Fruit fly (Drosophila melanogaster) whole organism, prepupa: ENCODE data around the gene CG43736.
A peak's percentile ranks its signal among the peaks of the same experiment; 100 is the strongest.

ENCODE experiments used
- Blimp-1 ChIP-seq: fragments of 200-800 bp; sonication (Bioruptor generic); optimal IDR thresholded peaks from 3 replicates; lab custom pipeline; 2017; ENCODE audit warnings: missing biosample characterization, missing genetic modification characterization, mild to moderate bottlenecking, moderate library complexity, missing genetic modification reagents
- CG10631 ChIP-seq: fragments of 200-800 bp; sonication (Bioruptor generic); optimal IDR thresholded peaks from 2 replicates; lab custom pipeline; 2016; ENCODE audit warnings: missing biosample characterization, missing genetic modification characterization
- CG10669 ChIP-seq: fragments of 200-800 bp; sonication (Bioruptor generic); optimal IDR thresholded peaks from 3 replicates; lab custom pipeline; 2018; ENCODE audit warnings: missing biosample characterization, mild to moderate bottlenecking, missing genetic modification characterization, moderate library complexity
- CG11294 ChIP-seq: fragments of 200-800 bp; sonication (Bioruptor generic); IDR thresholded peaks from 2 replicates; pipeline ENCODE4 v1.3.6; 2022; ENCODE audit warnings: missing biosample characterization, missing genetic modification characterization
- CG11902 ChIP-seq: fragments of 200-800 bp; sonication (Bioruptor generic); optimal IDR thresholded peaks from 3 replicates; lab custom pipeline; 2016; ENCODE audit warnings: missing biosample characterization, missing genetic modification characterization
- CG15336 ChIP-seq: fragments of 200-800 bp; sonication (Bioruptor generic); IDR thresholded peaks from 2 replicates; pipeline ENCODE4 v1.3.6; 2022; ENCODE audit warnings: missing biosample characterization, missing genetic modification characterization
- CG1621 ChIP-seq: fragments of 200-800 bp; sonication (Bioruptor generic); optimal IDR thresholded peaks from 3 replicates; lab custom pipeline; 2018; ENCODE audit warnings: missing biosample characterization, mild to moderate bottlenecking, missing genetic modification characterization
- CG3032 ChIP-seq: fragments of 200-800 bp; optimal IDR thresholded peaks from 2 replicates; lab custom pipeline; 2019; ENCODE audit warnings: missing biosample characterization, mild to moderate bottlenecking, missing genetic modification characterization, moderate library complexity
- CG31627 ChIP-seq: fragments of 200-800 bp; sonication (Bioruptor generic); optimal IDR thresholded peaks from 3 replicates; lab custom pipeline; 2016; ENCODE audit warnings: missing biosample characterization, missing genetic modification characterization
- CG6276 ChIP-seq: fragments of 200-800 bp; sonication (Bioruptor generic); optimal IDR thresholded peaks from 2 replicates; lab custom pipeline; 2017; ENCODE audit warnings: missing biosample characterization, mild to moderate bottlenecking, missing genetic modification characterization
- CG6792 ChIP-seq: fragments of 200-800 bp; sonication (Bioruptor generic); optimal IDR thresholded peaks from 3 replicates; lab custom pipeline; 2016; ENCODE audit warnings: missing biosample characterization, missing genetic modification characterization
- CG6808 ChIP-seq: fragments of 200-800 bp; sonication (Bioruptor generic); optimal IDR thresholded peaks from 3 replicates; lab custom pipeline; 2017; ENCODE audit warnings: missing biosample characterization, missing genetic modification characterization, mild to moderate bottlenecking, moderate library complexity, missing genetic modification reagents
- CG6854 ChIP-seq: fragments of 200-800 bp; sonication (Bioruptor generic); optimal IDR thresholded peaks from 2 replicates; lab custom pipeline; 2017; ENCODE audit warnings: missing biosample characterization, mild to moderate bottlenecking, missing genetic modification characterization
- CG7368 ChIP-seq: fragments of 200-800 bp; sonication (Bioruptor generic); optimal IDR thresholded peaks from 3 replicates; lab custom pipeline; 2016; ENCODE audit warnings: missing biosample characterization, missing genetic modification characterization
- CG8319 ChIP-seq: fragments of 200-800 bp; sonication (Bioruptor generic); optimal IDR thresholded peaks from 3 replicates; lab custom pipeline; 2016; ENCODE audit warnings: missing biosample characterization, missing genetic modification characterization
- CG8632 ChIP-seq: fragments of 200-800 bp; sonication (Bioruptor generic); optimal IDR thresholded peaks from 3 replicates; lab custom pipeline; 2016; ENCODE audit warnings: missing biosample characterization, missing genetic modification characterization
- CG9139 ChIP-seq: fragments of 200-800 bp; sonication (Bioruptor generic); optimal IDR thresholded peaks from 3 replicates; lab custom pipeline; 2017; ENCODE audit warnings: missing biosample characterization, mild to moderate bottlenecking, missing genetic modification characterization
- Eip78C ChIP-seq: fragments of 200-800 bp; sonication (Bioruptor generic); peaks from one replicate; lab custom pipeline; 2016; ENCODE audit warnings: missing biosample characterization, missing genetic modification characterization
- Eip93F ChIP-seq: fragments of 200-800 bp; sonication (Bioruptor generic); optimal IDR thresholded peaks from 2 replicates; lab custom pipeline; 2016; ENCODE audit warnings: missing biosample characterization, mild to moderate bottlenecking, missing genetic modification characterization
- Ets21C ChIP-seq: fragments of 200-800 bp; sonication (Bioruptor generic); optimal IDR thresholded peaks from 3 replicates; lab custom pipeline; 2016; ENCODE audit warnings: missing biosample characterization, missing genetic modification characterization
- Ets96B ChIP-seq: fragments of 200-800 bp; optimal IDR thresholded peaks from 2 replicates; lab custom pipeline; 2019; ENCODE audit warnings: missing biosample characterization, mild to moderate bottlenecking, missing genetic modification characterization, moderate library complexity
- Gug ChIP-seq: fragments of 200-800 bp; sonication (Bioruptor generic); IDR thresholded peaks from 2 replicates; pipeline ENCODE4 v1.3.6; 2022; ENCODE audit warnings: missing biosample characterization, missing genetic modification characterization
- Hr38 ChIP-seq: sonication (Bioruptor generic); optimal IDR thresholded peaks from 2 replicates; lab custom pipeline; 2016; ENCODE audit warnings: missing biosample characterization, missing genetic modification characterization
- Hr39 ChIP-seq: fragments of 200-800 bp; sonication (Bioruptor generic); optimal IDR thresholded peaks from 2 replicates; lab custom pipeline; 2016; ENCODE audit warnings: missing biosample characterization, missing genetic modification characterization
- Hr4 ChIP-seq: fragments of 200-800 bp; sonication (Bioruptor generic); optimal IDR thresholded peaks from 3 replicates; lab custom pipeline; 2016; ENCODE audit warnings: missing biosample characterization, missing genetic modification characterization
- Lpt ChIP-seq: fragments of 200-800 bp; sonication (Bioruptor generic); optimal IDR thresholded peaks from 3 replicates; lab custom pipeline; 2016; ENCODE audit warnings: missing biosample characterization, missing genetic modification characterization
- Met ChIP-seq: fragments of 200-800 bp; sonication (Bioruptor generic); optimal IDR thresholded peaks from 3 replicates; lab custom pipeline; 2016; ENCODE audit warnings: missing biosample characterization, missing genetic modification characterization
- Smox ChIP-seq: fragments of 200-800 bp; sonication (Bioruptor generic); optimal IDR thresholded peaks from 3 replicates; lab custom pipeline; 2016; ENCODE audit warnings: missing biosample characterization, missing genetic modification characterization
- Sox102F ChIP-seq: fragments of 200-800 bp; sonication (Bioruptor generic); optimal IDR thresholded peaks from 2 replicates; lab custom pipeline; 2016; ENCODE audit warnings: missing biosample characterization, mild to moderate bottlenecking, missing genetic modification characterization
- Sox14 ChIP-seq: fragments of 200-800 bp; sonication (Bioruptor generic); optimal IDR thresholded peaks from 3 replicates; lab custom pipeline; 2016; ENCODE audit warnings: missing biosample characterization, missing genetic modification characterization
- achi ChIP-seq: fragments of 200-800 bp; sonication (Bioruptor generic); optimal IDR thresholded peaks from 3 replicates; lab custom pipeline; 2016; ENCODE audit warnings: missing biosample characterization, missing genetic modification characterization
- cyc ChIP-seq: fragments of 200-800 bp; sonication (Bioruptor generic); optimal IDR thresholded peaks from 3 replicates; lab custom pipeline; 2016; ENCODE audit warnings: missing biosample characterization, missing genetic modification characterization
- dac ChIP-seq: fragments of 200-800 bp; sonication (Bioruptor generic); optimal IDR thresholded peaks from 2 replicates; lab custom pipeline; 2017; ENCODE audit warnings: missing biosample characterization, mild to moderate bottlenecking, missing genetic modification characterization
- dsx ChIP-seq: fragments of 200-800 bp; optimal IDR thresholded peaks from 3 replicates; lab custom pipeline; 2019; ENCODE audit warnings: missing biosample characterization, mild to moderate bottlenecking, missing genetic modification characterization, moderate library complexity; ENCODE audit not compliant: poor library complexity, severe bottlenecking
- eg ChIP-seq: fragments of 200-800 bp; sonication (Bioruptor generic); IDR thresholded peaks from 3 replicates; pipeline ENCODE4 v1.3.6; 2022; ENCODE audit warnings: missing biosample characterization, missing genetic modification characterization
- esn ChIP-seq: fragments of 200-800 bp; sonication (Bioruptor generic); optimal IDR thresholded peaks from 2 replicates; lab custom pipeline; 2016; ENCODE audit warnings: missing biosample characterization, mild to moderate bottlenecking, missing genetic modification characterization, moderate library complexity
- fd59A ChIP-seq: fragments of 200-800 bp; sonication (Bioruptor generic); optimal IDR thresholded peaks from 2 replicates; lab custom pipeline; 2017; ENCODE audit warnings: missing biosample characterization, mild to moderate bottlenecking, missing genetic modification characterization, missing genetic modification reagents
- fd85E ChIP-seq: fragments of 200-800 bp; sonication (Bioruptor generic); optimal IDR thresholded peaks from 3 replicates; lab custom pipeline; 2016; ENCODE audit warnings: missing biosample characterization, missing genetic modification characterization
- fkh ChIP-seq: fragments of 200-800 bp; sonication (Bioruptor generic); optimal IDR thresholded peaks from 3 replicates; lab custom pipeline; 2017; ENCODE audit warnings: missing biosample characterization, mild to moderate bottlenecking, missing genetic modification characterization, moderate library complexity
- net ChIP-seq: fragments of 200-800 bp; sonication (Bioruptor generic); optimal IDR thresholded peaks from 3 replicates; lab custom pipeline; 2016; ENCODE audit warnings: missing biosample characterization, missing genetic modification characterization
- pdm3 ChIP-seq: fragments of 200-800 bp; sonication (Bioruptor generic); optimal IDR thresholded peaks from 3 replicates; lab custom pipeline; 2016; ENCODE audit warnings: missing biosample characterization, missing genetic modification characterization
- ss ChIP-seq, 2 experiments: fragments of 200-800 bp; sonication (Bioruptor generic); optimal IDR thresholded peaks; 2 replicates in 1 of 2; 3 replicates in 1 of 2; lab custom pipeline; 2017 to 2018; ENCODE audit warnings: mild to moderate bottlenecking in 2 of 2, missing biosample characterization in 2 of 2, missing genetic modification characterization in 2 of 2, moderate library complexity in 1 of 2
- topi ChIP-seq: fragments of 200-800 bp; sonication (Bioruptor generic); optimal IDR thresholded peaks from 3 replicates; lab custom pipeline; 2016; ENCODE audit warnings: missing biosample characterization, missing genetic modification characterization
- vri ChIP-seq: fragments of 200-800 bp; sonication (Bioruptor generic); optimal IDR thresholded peaks from 3 replicates; lab custom pipeline; 2016; ENCODE audit warnings: missing biosample characterization, mild to moderate bottlenecking, missing genetic modification characterization

CG43736 gene

DNA sequence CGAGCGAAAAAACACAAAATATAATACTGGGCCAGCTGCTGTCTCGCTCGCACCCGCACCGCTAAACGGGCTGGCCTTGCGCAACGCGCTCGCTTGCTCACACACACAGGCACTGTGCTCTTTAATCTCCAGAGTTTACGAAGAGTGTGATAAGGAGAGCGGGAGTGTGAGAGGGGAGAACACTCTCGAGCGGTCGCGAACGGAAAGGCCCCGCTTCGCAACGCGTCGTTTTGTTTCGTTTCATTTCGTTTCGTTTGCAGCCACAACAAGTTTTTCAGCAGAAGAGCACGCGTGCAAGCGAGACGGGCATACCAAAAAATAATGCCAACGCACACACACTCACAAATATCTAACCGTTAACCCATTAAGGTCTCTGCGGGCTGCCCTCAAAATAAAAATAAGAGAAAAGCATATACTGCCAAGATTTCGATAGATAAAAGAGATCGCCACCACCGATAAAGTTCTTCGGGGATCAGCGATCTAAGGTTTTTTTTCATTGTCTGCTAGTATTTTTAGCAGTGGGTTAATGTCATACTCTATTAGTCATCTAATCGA, 2.1 kb upstream of the CG43736 start (continued):
- TF ChIP-seq CG6792 (GFP tag; lab: Kevin White, UChicago) = peak; percentile 54
- TF ChIP-seq CG8319 (GFP tag; lab: Kevin White, UChicago) = no peak
- TF ChIP-seq Gug (GFP tag; lab: Robert Waterston, UW) = peak; percentile 88
- peak; percentile 85 for TF ChIP-seq Smox (GFP tag; lab: Kevin White, UChicago)
- TF ChIP-seq fd85E = no peak
- peak; percentile 40 for TF ChIP-seq CG6854 (GFP tag; lab: Kevin White, UChicago)
- TF ChIP-seq ss (GFP tag; optimal IDR thresholded peaks at IDR 0.05; lab: Kevin White, UChicago) = peak; percentile 64 to 78
- peak; percentile 78 for TF ChIP-seq pdm3 (GFP tag; lab: Kevin White, UChicago)
- peak; percentile 67 for TF ChIP-seq dac (GFP tag; lab: Kevin White, UChicago)
- peak; percentile 95 for TF ChIP-seq Eip78C (GFP tag; lab: Kevin White, UChicago)
- TF ChIP-seq CG7368 (GFP tag; lab: Kevin White, UChicago) = peak; percentile 37
- TF ChIP-seq CG1621 (tag; lab: Kevin White, UChicago) = peak; percentile 64
- TF ChIP-seq CG8632 (GFP tag; lab: Kevin White, UChicago) = peak; percentile 69
- peak; percentile 88 for TF ChIP-seq topi
- TF ChIP-seq Sox14 (GFP tag; lab: Kevin White, UChicago) = peak; percentile 84
- TF ChIP-seq CG15336 (GFP tag; lab: Robert Waterston, UW) = peak; percentile 92
- TF ChIP-seq achi (GFP tag; lab: Kevin White, UChicago) = peak; percentile 80
- TF ChIP-seq Sox102F (GFP tag; lab: Kevin White, UChicago) = peak; percentile 73
- peak; percentile 41 for TF ChIP-seq Hr38 (GFP tag; lab: Kevin White, UChicago)
- peak; percentile 1 for TF ChIP-seq Eip93F (GFP tag; lab: Kevin White, UChicago)
- TF ChIP-seq dsx (GFP tag; lab: Kevin White, UChicago) = peak; percentile 60
- peak; percentile 10 for TF ChIP-seq Lpt (GFP tag; lab: Kevin White, UChicago)
- TF ChIP-seq Ets21C (GFP tag; lab: Kevin White, UChicago) = peak; percentile 69
- TF ChIP-seq CG9139 (GFP tag; lab: Kevin White, UChicago) = peak; percentile 23
- TF ChIP-seq Hr4 (GFP tag; lab: Kevin White, UChicago) = peak; percentile 83
- peak; percentile 73 for TF ChIP-seq Ets96B
- TF ChIP-seq Hr39 (GFP tag; lab: Kevin White, UChicago) = peak; percentile 78
- peak; percentile 85 for TF ChIP-seq esn (GFP tag; lab: Kevin White, UChicago)
- peak; percentile 86 for TF ChIP-seq Met
- TF ChIP-seq CG31627 = peak; percentile 79
- peak; percentile 57 for TF ChIP-seq CG11902 (GFP tag; lab: Kevin White, UChicago)
- peak; percentile 48 for TF ChIP-seq Blimp-1 (GFP tag; lab: Kevin White, UChicago)
- peak; percentile 69 for TF ChIP-seq fd59A
- TF ChIP-seq fkh = peak; percentile 78
- peak; percentile 75 for TF ChIP-seq cyc (GFP tag; lab: Kevin White, UChicago)
- TF ChIP-seq CG3032 = peak; percentile 74

DNA sequence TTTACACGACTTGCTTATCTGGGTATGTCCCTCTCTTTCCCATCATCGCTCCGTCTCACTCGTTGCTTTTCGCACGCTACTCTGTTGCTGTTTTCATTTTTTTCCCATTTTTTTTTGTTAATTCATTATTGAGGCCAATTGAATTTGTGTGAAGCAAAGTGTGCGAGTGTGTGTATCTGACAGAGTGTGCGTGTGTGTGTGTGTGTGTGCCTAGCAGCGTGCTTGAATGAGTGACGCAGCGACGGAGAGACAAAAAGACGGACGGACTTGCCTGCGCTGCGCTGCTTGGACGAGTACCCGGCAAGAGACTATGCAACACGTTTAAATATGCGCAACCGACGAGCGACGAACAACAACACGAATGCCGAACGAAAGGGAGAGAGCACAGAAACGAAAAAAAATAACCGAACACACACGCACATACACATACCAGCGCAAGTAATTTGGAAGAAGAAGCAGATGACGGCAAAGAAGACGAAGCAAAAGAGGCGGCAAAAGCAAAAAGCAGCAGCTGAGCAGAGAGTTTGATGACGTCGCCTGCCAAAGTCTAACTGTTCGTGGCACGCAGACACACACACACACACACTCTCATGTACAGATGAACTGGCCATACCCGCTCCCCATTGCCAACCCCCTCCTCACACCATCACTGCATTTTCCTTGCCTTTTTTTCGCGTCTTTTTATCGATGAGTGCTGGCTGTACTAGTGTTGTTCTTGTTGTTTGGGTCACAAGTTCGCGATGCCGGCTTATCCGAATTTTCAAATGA, 983 bp upstream of the CG43736 start:
- TF ChIP-seq CG6854 (GFP tag; lab: Kevin White, UChicago) = no peak
- TF ChIP-seq eg = peak; percentile 53; the same call in 1 of the 3 replicates
- no peak for TF ChIP-seq CG10669 (GFP tag; lab: Kevin White, UChicago)
- no peak for TF ChIP-seq CG10631
- no peak for TF ChIP-seq Gug (GFP tag; lab: Robert Waterston, UW)
- TF ChIP-seq CG11294 (GFP tag; lab: Robert Waterston, UW) = no peak
- TF ChIP-seq net (GFP tag; lab: Kevin White, UChicago) = no peak
- no peak for TF ChIP-seq esn (GFP tag; lab: Kevin White, UChicago)
- peak; percentile 53 for TF ChIP-seq vri
- no peak for TF ChIP-seq CG6276 (GFP tag; lab: Kevin White, UChicago)
- TF ChIP-seq achi (GFP tag; lab: Kevin White, UChicago) = no peak
- peak; percentile 64 for TF ChIP-seq CG1621 (tag; lab: Kevin White, UChicago)
- TF ChIP-seq Eip93F (GFP tag; lab: Kevin White, UChicago) = peak; percentile 6
- TF ChIP-seq Hr4 (GFP tag; lab: Kevin White, UChicago) = no peak
- no peak for TF ChIP-seq pdm3 (GFP tag; lab: Kevin White, UChicago)
- no peak for TF ChIP-seq CG6808 (GFP tag; lab: Kevin White, UChicago)
- peak in 1 of 2 experiments; percentile 3 for TF ChIP-seq ss (GFP tag; optimal IDR thresholded peaks at IDR 0.05; lab: Kevin White, UChicago)
- no peak for TF ChIP-seq Met
- TF ChIP-seq dsx (GFP tag; lab: Kevin White, UChicago) = peak; percentile 69
- no peak for TF ChIP-seq CG15336 (GFP tag; lab: Robert Waterston, UW)
- TF ChIP-seq, all 60 proteins: peak for 6
